Fruit fly (Drosophila melanogaster): ENCODE data around the gene CG11638.

The CG11638 gene

DNA sequence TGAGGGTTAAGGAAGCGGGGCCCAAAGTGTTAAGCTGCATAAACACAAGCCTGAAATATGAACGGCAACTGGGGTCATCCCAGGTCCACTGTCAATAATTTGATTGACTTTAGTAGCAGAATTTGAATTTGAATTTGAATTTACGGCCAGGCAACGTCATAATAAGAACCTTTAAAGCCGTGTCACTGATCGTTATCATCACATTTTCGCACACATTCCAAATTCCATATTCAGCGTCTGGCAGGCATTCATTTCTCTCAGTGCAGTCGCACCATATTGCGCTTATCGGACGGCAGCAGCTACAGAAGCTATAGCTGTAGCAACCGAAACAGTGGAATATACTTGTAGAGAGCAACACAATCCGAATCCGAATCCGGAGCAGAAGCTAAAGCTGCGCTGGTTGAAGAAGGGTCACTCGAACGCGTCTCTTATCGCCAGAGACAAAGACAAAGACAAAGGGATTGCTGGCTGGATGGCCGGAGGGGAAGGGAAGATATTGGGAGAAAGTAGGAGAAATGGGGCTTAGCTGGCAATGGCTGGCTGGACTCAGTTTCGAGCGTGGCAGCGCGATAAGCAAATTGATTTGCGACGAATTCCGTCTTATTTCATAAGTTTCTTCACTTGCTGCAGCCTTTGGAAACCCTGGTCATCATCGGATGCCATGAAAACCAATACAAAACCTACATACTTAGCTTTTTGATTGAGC is 26.3 kb upstream of the CG11638 start (continued):
- TF ChIP-seq nerfin-1 (tag; optimal IDR thresholded peaks at IDR 0.05), result peak; percentile 7
- no peak for TF ChIP-seq Sin3A (optimal IDR thresholded peaks at IDR 0.05)
- TF ChIP-seq CG10321 (GFP tag; IDR thresholded peaks at IDR 0.05), result no peak
- no peak for TF ChIP-seq Sox100B (GFP tag; optimal IDR thresholded peaks at IDR 0.05)
- no peak for TF ChIP-seq klu (GFP tag; IDR thresholded peaks at IDR 0.05)
- no peak for TF ChIP-seq CG8478 (optimal IDR thresholded peaks at IDR 0.05)
- TF ChIP-seq Deaf1 (tag; optimal IDR thresholded peaks at IDR 0.05), result no peak
- TF ChIP-seq Dip3 (GFP tag; optimal IDR thresholded peaks at IDR 0.05), result no peak
- TF ChIP-seq lbe (GFP tag; optimal IDR thresholded peaks at IDR 0.05), result peak; percentile 9
- TF ChIP-seq corto (GFP tag; optimal IDR thresholded peaks at IDR 0.05), result no peak
- TF ChIP-seq D (optimal IDR thresholded peaks at IDR 0.05), result no peak
- TF ChIP-seq D (GFP tag; optimal IDR thresholded peaks at IDR 0.05), result peak; percentile 18
- TF ChIP-seq NfI (GFP tag; optimal IDR thresholded peaks at IDR 0.05), result no peak
- no peak for TF ChIP-seq kay (GFP tag; optimal IDR thresholded peaks at IDR 0.05)
- TF ChIP-seq CG15073 (GFP tag; optimal IDR thresholded peaks at IDR 0.05), result no peak
- TF ChIP-seq CG11456 (GFP tag; IDR thresholded peaks at IDR 0.05), result 0 out of 3 replicates have a peak, but pooled peaks have one; percentile 51
- TF ChIP-seq CG34376 (GFP tag; optimal IDR thresholded peaks at IDR 0.05), result no peak
- no peak for TF ChIP-seq stwl (tag; optimal IDR thresholded peaks at IDR 0.05)
- TF ChIP-seq D19B (GFP tag; optimal IDR thresholded peaks at IDR 0.05), result no peak
- TF ChIP-seq Myb (GFP tag; optimal IDR thresholded peaks at IDR 0.05), result peak; percentile 10
- no peak for TF ChIP-seq ato (GFP tag; IDR thresholded peaks at IDR 0.05; ENCODE audit: partially characterized antibody)
- no peak for TF ChIP-seq CG17912 (GFP tag; optimal IDR thresholded peaks at IDR 0.05)
- TF ChIP-seq CG13624 (GFP tag; optimal IDR thresholded peaks at IDR 0.05), result no peak
- TF ChIP-seq CoRest (tag; optimal IDR thresholded peaks at IDR 0.05), result peak; percentile 35
- peak; percentile 40; the same call in 1 of the 2 replicates for TF ChIP-seq onecut (GFP tag; IDR thresholded peaks at IDR 0.05)
- TF ChIP-seq CG11085 (GFP tag; IDR thresholded peaks at IDR 0.05), result no peak
- TF ChIP-seq CG31365 (tag; optimal IDR thresholded peaks at IDR 0.05), result no peak
- TF ChIP-seq CG6683 (GFP tag; optimal IDR thresholded peaks at IDR 0.05), result no peak
- no peak for TF ChIP-seq mld (GFP tag; IDR thresholded peaks at IDR 0.05; ENCODE audit: partially characterized antibody)
- TF ChIP-seq gro (GFP tag; optimal IDR thresholded peaks at IDR 0.05), result no peak
- TF ChIP-seq Ets65A (GFP tag), result peak; percentile 93
- TF ChIP-seq CG7987 (GFP tag; optimal IDR thresholded peaks at IDR 0.05), result no peak
- no peak for TF ChIP-seq Poxn (GFP tag; IDR thresholded peaks at IDR 0.05)
- no peak for TF ChIP-seq inv (GFP tag; IDR thresholded peaks at IDR 0.05; ENCODE audit: partially characterized antibody)
- peak; percentile 35 for TF ChIP-seq CG12071 (GFP tag; optimal IDR thresholded peaks at IDR 0.05)
- no peak for TF ChIP-seq B-H1 (GFP tag; IDR thresholded peaks at IDR 0.05)
- no peak for TF ChIP-seq Trl (optimal IDR thresholded peaks at IDR 0.05)
- TF ChIP-seq Trl (GFP tag; optimal IDR thresholded peaks at IDR 0.05), result peak; percentile 22
- TF ChIP-seq ewg (GFP tag; optimal IDR thresholded peaks at IDR 0.05), result peak; percentile 13
- TF ChIP-seq CG10462 (GFP tag; optimal IDR thresholded peaks at IDR 0.05), result no peak
- TF ChIP-seq CG34224 (GFP tag; IDR thresholded peaks at IDR 0.05; ENCODE audit: partially characterized antibody), result no peak
- peak; percentile 43; the same call in 1 of the 2 replicates for TF ChIP-seq CG14441 (GFP tag; IDR thresholded peaks at IDR 0.05)
- TF ChIP-seq sqz (GFP tag; optimal IDR thresholded peaks at IDR 0.05), result no peak
- TF ChIP-seq CG7556 (GFP tag; optimal IDR thresholded peaks at IDR 0.05), result peak; percentile 31
- peak; percentile 43 for TF ChIP-seq Xbp1 (GFP tag; optimal IDR thresholded peaks at IDR 0.05)
- TF ChIP-seq CG3838 (GFP tag; optimal IDR thresholded peaks at IDR 0.05), result no peak
- no peak for TF ChIP-seq sens-2 (GFP tag; IDR thresholded peaks at IDR 0.05)
- no peak for TF ChIP-seq gcm2 (GFP tag; optimal IDR thresholded peaks at IDR 0.05)
- no peak for TF ChIP-seq CrebB (tag; optimal IDR thresholded peaks at IDR 0.05)
- TF ChIP-seq CG15269 (tag; optimal IDR thresholded peaks at IDR 0.05), result peak; percentile 15
- TF ChIP-seq MBD-R2 (GFP tag; IDR thresholded peaks at IDR 0.05), result no peak
